Worm (Caenorhabditis elegans): ENCODE data around the gene K01A6.8.

Gene K01A6.8

DNA sequence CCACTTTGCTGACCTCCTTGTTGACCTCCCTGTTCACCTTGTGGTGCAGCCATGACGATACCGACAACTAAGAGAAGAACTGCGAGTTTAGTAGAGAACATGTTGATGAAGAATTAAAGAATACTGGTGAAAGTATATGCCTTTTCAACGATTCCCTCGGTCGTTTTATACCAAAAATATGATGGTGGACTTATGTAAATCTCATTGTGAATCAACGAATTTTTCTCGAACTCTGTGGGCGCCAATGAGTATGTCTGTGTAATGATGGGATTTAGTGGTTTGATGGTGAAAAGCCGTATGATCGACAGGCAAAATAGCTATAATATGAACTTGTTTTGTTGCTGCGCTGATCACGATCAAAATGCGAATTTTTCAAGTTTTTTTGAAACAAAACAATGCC lies at the start of gene K01A6.8:
Gene K01A6.8, minus strand, starts transcription at position 101 of the 400 bp plus-strand sequence.
- TF ChIP-seq W03F9.2 (tag; optimal IDR thresholded peaks at IDR 0.05) (no peak), dao-5 (tag; optimal IDR thresholded peaks at IDR 0.05) (no peak), him-1 (tag; optimal IDR thresholded peaks at IDR 0.05) (no peak)

DNA sequence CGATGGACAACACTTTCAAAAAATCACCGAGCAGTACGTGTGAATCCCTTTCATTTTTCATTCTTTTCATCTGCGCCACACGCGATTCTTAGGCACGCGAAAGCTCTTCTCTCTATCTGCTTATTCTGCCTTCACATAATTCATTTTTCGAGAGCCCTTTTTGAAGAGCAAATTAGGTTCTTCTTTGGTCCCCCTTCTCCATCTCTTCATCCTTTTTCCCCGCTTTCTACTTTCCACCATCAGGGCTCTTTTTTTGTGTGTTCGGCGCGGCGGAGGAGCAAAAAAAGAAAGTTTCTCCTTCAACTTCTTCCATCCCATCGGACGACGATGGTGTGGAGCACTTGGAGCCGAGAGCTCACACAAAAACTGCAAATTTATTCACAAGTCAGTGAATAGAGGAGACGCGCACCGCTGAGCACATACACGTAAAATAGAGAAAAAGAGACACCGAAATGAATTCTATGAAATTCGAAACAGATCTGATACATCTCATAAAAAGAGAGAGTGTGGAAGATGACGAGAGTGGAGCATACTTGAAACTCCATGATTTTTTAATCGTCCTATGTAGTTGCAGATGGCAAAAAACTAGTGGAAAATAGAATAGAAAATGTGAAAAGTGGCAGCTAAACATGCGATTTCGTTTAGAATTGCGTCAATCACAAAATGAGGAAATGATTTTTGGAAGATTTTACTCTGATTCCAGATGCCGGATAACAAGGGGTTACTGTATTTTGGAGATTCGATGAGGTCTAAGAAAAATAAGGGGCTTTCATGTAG lies 48.1 kb upstream of the K01A6.8 start:
- TF ChIP-seq W03F9.2 (tag; optimal IDR thresholded peaks at IDR 0.05) (no peak), him-1 (tag; optimal IDR thresholded peaks at IDR 0.05) (peak; percentile 67)

DNA sequence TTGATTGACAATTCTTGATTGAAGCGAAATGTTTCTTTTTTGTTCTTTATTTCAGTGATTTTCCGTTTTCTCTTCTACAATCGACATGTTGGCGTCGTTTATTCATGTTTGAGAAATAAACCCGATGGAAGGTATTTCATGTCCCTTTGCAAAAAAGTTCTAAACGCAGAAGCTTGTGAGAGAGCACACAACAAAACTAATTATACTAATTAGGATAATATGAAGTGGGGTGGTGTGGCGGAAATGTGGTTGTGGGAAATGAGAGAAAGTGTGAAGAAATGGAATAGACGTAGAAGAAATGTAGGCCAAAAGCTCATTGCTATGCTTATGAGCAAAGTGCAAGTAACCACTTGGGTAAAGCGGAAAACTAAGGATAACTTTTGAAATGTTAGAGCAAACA lies 45.7 kb upstream of the K01A6.8 start:
- no peak for TF ChIP-seq dao-5 (tag; optimal IDR thresholded peaks at IDR 0.05)
- no peak for TF ChIP-seq him-1 (tag; optimal IDR thresholded peaks at IDR 0.05)
- TF ChIP-seq W03F9.2 (tag; optimal IDR thresholded peaks at IDR 0.05) = no peak

DNA sequence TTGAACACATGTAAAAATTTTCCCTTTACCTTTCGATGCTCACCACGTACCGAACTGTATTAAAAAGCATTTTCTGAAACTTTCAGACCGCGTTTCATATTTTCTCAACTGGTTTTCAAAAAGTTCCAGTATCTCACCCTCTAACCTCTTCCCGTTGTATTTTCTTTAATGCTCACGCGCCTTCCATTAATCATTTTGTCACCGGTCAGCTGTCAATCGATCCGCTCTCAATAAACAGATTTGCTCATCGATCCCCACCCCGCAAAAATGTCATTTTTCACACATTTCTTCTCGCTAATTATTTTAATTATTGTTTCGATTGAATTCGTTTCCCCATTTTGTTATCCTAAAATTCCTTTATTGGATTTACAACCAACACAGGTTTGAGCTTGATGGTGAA lies 41.9 kb upstream of the K01A6.8 start, which contains the start of gene lpr-2:
Gene lpr-2, plus strand, starts transcription at position 189 of the 400 bp plus-strand sequence.
- no peak for TF ChIP-seq dao-5 (tag; optimal IDR thresholded peaks at IDR 0.05)
- TF ChIP-seq W03F9.2 (tag; optimal IDR thresholded peaks at IDR 0.05) = no peak
- TF ChIP-seq him-1 (tag; optimal IDR thresholded peaks at IDR 0.05) = no peak

DNA sequence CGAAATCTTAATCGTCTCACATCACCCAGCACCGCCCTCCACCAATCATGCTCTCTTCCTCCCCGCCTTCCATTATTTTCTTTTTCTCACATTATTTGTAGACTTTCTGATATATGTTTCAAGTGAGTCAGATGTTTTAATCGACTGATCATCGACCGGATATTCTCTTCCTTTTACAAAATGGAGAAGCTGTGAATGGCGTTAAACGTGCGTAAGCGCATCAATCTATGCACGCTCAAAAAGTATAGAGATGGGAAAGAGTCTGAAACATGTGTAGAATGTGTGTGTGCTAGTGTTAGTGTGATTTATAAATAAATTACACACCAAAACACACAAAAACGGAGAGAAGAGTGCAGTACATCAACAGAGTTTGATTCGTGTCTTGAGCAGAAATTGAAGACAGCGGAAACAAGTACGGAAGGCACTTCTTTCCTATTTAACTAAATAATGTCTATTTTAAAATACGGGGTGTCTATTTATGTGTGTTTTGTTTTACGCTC lies 39.8 kb upstream of the K01A6.8 start:
- no peak for TF ChIP-seq W03F9.2 (tag; optimal IDR thresholded peaks at IDR 0.05)
- TF ChIP-seq dao-5 (tag; optimal IDR thresholded peaks at IDR 0.05) = no peak
- TF ChIP-seq him-1 (tag; optimal IDR thresholded peaks at IDR 0.05) = no peak

DNA sequence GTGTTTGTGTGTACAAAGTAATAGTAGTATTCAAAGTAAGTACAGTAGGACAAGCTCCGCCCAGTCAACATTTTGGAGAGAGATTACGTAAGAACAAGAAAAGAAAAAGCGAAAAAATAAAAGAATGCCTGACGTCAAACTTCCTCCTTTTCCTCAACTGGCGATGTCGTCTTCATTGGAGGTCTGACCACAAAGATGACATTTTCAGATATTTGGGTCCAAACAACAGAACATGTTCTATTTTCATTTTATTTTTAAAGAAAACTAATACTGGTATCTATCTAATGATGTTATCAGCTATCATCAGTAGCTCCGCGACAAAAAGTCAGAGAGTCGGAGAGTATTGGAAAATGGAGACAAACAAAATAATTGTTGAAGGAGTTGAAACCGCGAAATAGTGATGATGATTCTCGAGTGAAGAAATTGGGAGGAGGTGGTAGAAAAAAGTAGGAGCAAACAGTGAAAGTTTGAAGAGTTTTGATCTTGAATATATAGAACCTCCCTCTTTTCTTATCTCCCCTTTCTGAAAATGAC lies 36.6 kb upstream of the K01A6.8 start, which contains the start of gene lips-5:
Gene lips-5, minus strand, starts transcription at position 51 of the 534 bp plus-strand sequence.
- TF ChIP-seq dao-5 (tag; optimal IDR thresholded peaks at IDR 0.05) (no peak), him-1 (tag; optimal IDR thresholded peaks at IDR 0.05) (no peak), W03F9.2 (tag; optimal IDR thresholded peaks at IDR 0.05) (no peak)

DNA sequence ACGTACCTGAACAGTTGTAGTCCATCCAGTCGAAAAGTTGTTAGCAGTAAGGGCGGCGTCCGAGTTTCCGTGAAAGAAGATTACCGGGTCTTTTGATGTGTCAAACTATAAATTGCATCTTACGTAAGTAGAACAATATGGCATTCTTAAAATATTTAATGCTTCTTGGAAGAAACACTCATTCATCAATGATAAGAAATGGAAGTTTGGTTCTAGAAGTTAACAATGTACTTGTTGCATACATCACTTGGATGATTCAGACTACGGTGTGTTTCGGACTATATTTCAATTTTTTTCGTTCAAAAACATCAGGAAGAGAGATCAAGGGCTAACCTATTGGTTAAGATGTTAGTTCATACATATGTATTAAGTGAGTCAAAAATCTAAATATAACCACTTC lies 35.0 kb upstream of the K01A6.8 start:
- no peak for TF ChIP-seq him-1 (tag; optimal IDR thresholded peaks at IDR 0.05)
- TF ChIP-seq dao-5 (tag; optimal IDR thresholded peaks at IDR 0.05) = no peak
- no peak for TF ChIP-seq W03F9.2 (tag; optimal IDR thresholded peaks at IDR 0.05)

DNA sequence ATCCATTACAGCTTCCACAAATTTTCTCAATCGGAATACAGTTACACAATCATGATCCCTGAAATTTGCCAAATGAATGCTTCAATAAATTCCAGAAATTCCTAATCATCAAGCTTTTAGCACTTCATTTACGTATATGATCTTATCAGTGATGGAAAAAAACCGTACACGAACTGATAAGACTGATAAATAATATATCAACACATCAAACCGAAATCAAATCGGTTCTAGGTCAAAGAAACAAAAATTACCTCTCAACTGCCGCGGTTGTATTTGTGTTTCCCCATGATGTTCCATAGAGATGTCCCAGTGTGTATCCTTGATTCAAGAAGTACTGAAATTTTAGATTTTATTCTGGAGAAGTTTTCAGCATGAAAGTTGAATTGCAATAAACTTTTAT lies 33.9 kb upstream of the K01A6.8 start:
- TF ChIP-seq him-1 (tag; optimal IDR thresholded peaks at IDR 0.05) (no peak), dao-5 (tag; optimal IDR thresholded peaks at IDR 0.05) (no peak), W03F9.2 (tag; optimal IDR thresholded peaks at IDR 0.05) (no peak)

DNA sequence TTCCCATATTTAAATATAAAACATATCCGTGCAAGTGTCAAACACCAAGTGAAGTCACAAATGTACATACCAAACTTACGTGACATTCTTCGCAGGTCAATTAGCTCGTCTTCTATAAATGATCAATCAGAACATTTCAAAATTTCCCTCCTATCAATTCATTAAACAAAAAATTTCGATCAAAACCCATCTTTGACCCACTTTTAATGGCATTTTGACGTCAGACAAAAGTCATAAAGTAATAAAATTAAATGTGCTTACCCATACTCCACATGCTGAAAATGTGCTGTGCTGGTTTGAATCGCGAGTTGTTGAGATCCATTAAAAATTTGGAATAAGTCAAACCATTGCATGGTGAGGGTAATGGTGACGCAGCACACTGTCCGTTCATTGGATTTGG lies 32.6 kb upstream of the K01A6.8 start:
- TF ChIP-seq W03F9.2 (tag; optimal IDR thresholded peaks at IDR 0.05) = no peak
- TF ChIP-seq him-1 (tag; optimal IDR thresholded peaks at IDR 0.05) = no peak
- no peak for TF ChIP-seq dao-5 (tag; optimal IDR thresholded peaks at IDR 0.05)

DNA sequence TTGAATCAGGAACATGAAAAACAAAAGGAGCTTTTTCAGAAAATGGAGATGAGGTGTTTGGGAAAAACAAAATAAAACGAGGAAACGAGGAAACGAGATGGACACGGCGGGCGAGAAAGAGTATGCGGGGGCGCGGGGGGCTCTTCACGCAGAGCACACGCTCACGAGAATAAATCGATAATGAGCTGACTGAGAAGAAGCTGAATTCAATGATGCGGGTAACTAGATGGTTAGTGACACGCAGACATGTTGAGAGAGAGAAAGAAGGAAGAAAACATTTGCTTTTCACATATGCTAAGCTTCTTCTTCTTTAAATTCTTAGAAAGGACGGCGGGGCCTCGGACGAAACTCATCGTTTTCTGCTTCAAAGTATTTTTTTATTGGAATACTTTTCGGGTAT lies 28.3 kb upstream of the K01A6.8 start:
- peak; percentile 77 for TF ChIP-seq him-1 (tag; optimal IDR thresholded peaks at IDR 0.05)
- no peak for TF ChIP-seq dao-5 (tag; optimal IDR thresholded peaks at IDR 0.05)

DNA sequence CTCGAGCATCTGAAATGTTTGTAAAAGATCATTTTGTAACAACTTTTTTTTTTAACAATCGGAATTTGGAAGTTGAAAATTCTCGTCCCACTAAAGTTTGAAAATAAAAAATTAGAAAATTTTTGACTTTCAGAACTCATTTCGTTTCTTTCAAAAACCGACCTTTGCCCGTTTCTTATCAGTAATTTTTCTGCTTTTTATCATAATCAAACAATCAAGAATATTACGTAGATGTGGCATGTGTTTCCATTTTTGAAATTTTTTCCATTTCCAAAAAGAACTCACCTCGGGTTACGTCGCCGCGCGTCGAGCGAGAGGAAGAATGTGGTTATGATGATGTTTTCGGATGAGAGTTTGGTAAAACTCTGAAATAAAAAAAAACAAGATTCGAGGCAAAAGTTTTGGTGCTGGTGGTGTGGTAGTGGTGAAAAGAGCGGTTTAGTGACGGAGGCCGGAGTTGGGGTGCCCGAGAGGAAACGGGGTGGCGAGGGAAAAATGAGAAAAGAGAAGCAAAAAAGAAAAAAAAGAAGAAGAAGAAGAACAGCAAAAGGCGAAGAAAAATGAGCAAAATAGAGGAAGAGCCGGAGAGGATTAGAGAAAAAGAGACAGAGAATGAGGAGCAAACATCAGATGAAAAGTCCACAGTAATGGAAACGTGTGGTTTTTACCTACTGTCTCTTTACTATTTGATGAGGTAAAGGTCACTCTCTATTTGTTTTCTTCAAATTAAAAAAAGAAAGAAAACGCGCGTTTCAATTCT lies 23.7 kb upstream of the K01A6.8 start, which contains the start of gene T12A7.2:
Gene T12A7.2, minus strand, starts transcription at position 412 of the 760 bp plus-strand sequence.
- TF ChIP-seq dao-5 (tag; optimal IDR thresholded peaks at IDR 0.05) (no peak), him-1 (tag; optimal IDR thresholded peaks at IDR 0.05) (no peak), W03F9.2 (tag; optimal IDR thresholded peaks at IDR 0.05) (no peak)

DNA sequence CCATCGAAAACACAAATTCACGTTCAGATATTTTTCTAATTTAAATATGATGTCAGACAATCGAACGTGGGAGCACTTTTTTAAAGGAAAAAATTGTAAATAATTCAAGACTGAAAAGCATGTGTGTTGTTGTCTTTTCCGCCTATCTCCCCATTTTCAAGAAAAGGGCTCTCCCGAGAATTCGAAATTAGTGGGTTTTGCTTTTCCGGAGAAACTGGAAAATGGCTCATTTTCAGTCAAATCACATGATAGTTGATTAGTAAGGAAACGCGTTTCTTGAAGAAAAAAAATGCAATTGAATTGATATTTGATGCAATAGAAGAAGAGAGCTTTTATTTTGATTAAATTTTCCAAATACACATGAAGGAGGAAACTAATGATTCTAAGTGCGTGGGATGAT lies 22.7 kb upstream of the K01A6.8 start:
- TF ChIP-seq him-1 (tag; optimal IDR thresholded peaks at IDR 0.05) (no peak), dao-5 (tag; optimal IDR thresholded peaks at IDR 0.05) (no peak)

DNA sequence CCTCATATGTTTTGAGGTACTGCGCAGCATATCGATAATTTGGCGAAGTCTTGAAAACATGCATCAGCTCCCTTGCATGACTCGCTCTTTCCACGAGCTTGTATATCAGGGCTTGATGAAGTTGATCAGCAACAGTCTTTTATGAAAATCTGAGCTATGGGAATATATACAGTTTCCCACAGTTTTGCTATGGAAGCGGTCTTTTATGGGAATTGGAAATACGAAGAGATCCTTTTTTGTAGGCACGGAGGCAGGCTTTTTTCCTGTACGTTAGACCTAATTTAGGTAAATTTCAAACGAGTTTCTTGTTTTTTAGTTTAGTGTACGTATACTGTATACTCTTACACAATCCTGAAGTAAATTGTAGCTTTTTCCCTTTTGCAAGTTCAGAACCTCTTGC lies 18.7 kb upstream of the K01A6.8 start, which contains the start of gene T12A7.9:
Gene T12A7.9, minus strand, starts transcription at position 101 of the 400 bp plus-strand sequence.
- TF ChIP-seq W03F9.2 (tag; optimal IDR thresholded peaks at IDR 0.05) (no peak), him-1 (tag; optimal IDR thresholded peaks at IDR 0.05) (peak; percentile 77)

DNA sequence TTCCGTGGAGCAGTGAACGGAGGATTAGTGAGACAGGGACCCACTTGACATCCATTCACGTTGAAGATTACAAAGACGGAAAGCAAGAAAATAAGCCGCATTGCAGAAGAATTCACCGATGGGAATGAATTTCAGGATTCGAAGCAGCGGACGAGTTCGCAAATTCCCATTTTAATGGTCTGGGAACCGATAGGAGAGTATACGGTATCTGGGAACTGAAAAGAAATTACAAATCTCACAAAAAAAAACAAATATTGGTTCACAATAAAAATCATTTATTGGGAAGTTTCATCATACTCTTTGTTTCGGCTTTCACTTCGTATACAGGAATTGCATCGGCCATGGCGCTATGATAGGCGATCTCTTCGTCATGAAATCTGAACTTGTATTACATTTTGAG lies 17.8 kb upstream of the K01A6.8 start, which contains the start of gene T12A7.10:
Gene T12A7.10, minus strand, starts transcription at position 101 of the 400 bp plus-strand sequence.
- no peak for TF ChIP-seq W03F9.2 (tag; optimal IDR thresholded peaks at IDR 0.05)
- no peak for TF ChIP-seq him-1 (tag; optimal IDR thresholded peaks at IDR 0.05)
- no peak for TF ChIP-seq dao-5 (tag; optimal IDR thresholded peaks at IDR 0.05)

All from whole organism, L4/young adult.